Worm (Caenorhabditis elegans): ENCODE data around the gene Y50D4A.1.

ce11 chrV:1232574-1232973, 24.9 kb downstream of the Y50D4A.1 start:
- TF ChIP-seq pha-4 (tag; optimal IDR thresholded peaks at IDR 0.05) (no peak), syd-9 (tag; optimal IDR thresholded peaks at IDR 0.05) (no peak), C38D4.7 (GFP tag; optimal IDR thresholded peaks at IDR 0.05) (no peak), ama-1 (optimal IDR thresholded peaks at IDR 0.05) (no peak), hlh-13 (GFP tag; optimal IDR thresholded peaks at IDR 0.05) (no peak), madf-2 (tag; optimal IDR thresholded peaks at IDR 0.05) (no peak), C08G9.2 (tag; optimal IDR thresholded peaks at IDR 0.05) (no peak), dve-1 (tag; optimal IDR thresholded peaks at IDR 0.05) (no peak), odd-2 (tag; optimal IDR thresholded peaks at IDR 0.05) (no peak)

All from whole organism, late embryonic.